Fruit fly (Drosophila melanogaster) whole organism, embryonic: ENCODE results near the gene Wbp2.
A peak's percentile ranks its signal among the peaks of the same experiment; 100 is the strongest.

Source experiments
- Bgb ChIP-seq: fragments of 200-800 bp; sonication (Bioruptor generic); IDR thresholded peaks from 2 replicates; pipeline ENCODE4 v1.3.6; 2022; ENCODE audit warnings: missing biosample characterization, missing genetic modification characterization; ENCODE audit not compliant: partially characterized antibody
- BtbVII ChIP-seq: fragments of 200-800 bp; sonication (Bioruptor generic); optimal IDR thresholded peaks from 3 replicates; lab custom pipeline; 2017; ENCODE audit warnings: missing biosample characterization, mild to moderate bottlenecking, missing genetic modification characterization
- CG11723 ChIP-seq: fragments of 200-800 bp; sonication (Bioruptor generic); optimal IDR thresholded peaks from 2 replicates; lab custom pipeline; 2017; ENCODE audit warnings: missing biosample characterization, mild to moderate bottlenecking, missing genetic modification characterization
- CG13296 ChIP-seq: fragments of 200-800 bp; sonication (Bioruptor generic); optimal IDR thresholded peaks from 3 replicates; lab custom pipeline; 2018; ENCODE audit warnings: missing biosample characterization, mild to moderate bottlenecking, missing genetic modification characterization
- CG13424 ChIP-seq: fragments of 200-800 bp; sonication (Bioruptor generic); optimal IDR thresholded peaks from 2 replicates; lab custom pipeline; 2019; ENCODE audit warnings: missing biosample characterization, mild to moderate bottlenecking, missing genetic modification characterization, moderate library complexity
- CG15479 ChIP-seq: fragments of 200-800 bp; sonication (Bioruptor generic); optimal IDR thresholded peaks from 3 replicates; lab custom pipeline; 2019; ENCODE audit warnings: missing biosample characterization, mild to moderate bottlenecking, missing genetic modification characterization, moderate library complexity
- CG17361 ChIP-seq: fragments of 200-800 bp; sonication (Bioruptor generic); IDR thresholded peaks from 3 replicates; pipeline ENCODE4 v1.3.6; 2022; ENCODE audit warnings: missing biosample characterization, missing genetic modification characterization
- CG18599 ChIP-seq: fragments of 200-800 bp; sonication (Bioruptor generic); optimal IDR thresholded peaks from 3 replicates; lab custom pipeline; 2017; ENCODE audit warnings: missing biosample characterization, missing genetic modification characterization, mild to moderate bottlenecking, moderate library complexity, missing genetic modification reagents
- CG2678 ChIP-seq: fragments of 200-800 bp; sonication (Bioruptor generic); optimal IDR thresholded peaks from 3 replicates; lab custom pipeline; 2019; ENCODE audit warnings: missing biosample characterization, mild to moderate bottlenecking, missing genetic modification characterization, moderate library complexity
- CG32767 ChIP-seq: fragments of 200-800 bp; sonication (Bioruptor generic); IDR thresholded peaks from 2 replicates; pipeline ENCODE4 v1.3.6; 2022; ENCODE audit warnings: missing biosample characterization, missing genetic modification characterization
- CG3726 ChIP-seq: fragments of 200-800 bp; sonication (Bioruptor generic); IDR thresholded peaks from 3 replicates; pipeline ENCODE4, ENCODE4 v1.3.6; 2022; ENCODE audit warnings: missing biosample characterization, missing genetic modification characterization
- CG3995 ChIP-seq: fragments of 200-800 bp; sonication (Bioruptor generic); optimal IDR thresholded peaks from 3 replicates; lab custom pipeline; 2016; ENCODE audit warnings: missing biosample characterization, missing genetic modification characterization
- CG4404 ChIP-seq: fragments of 200-800 bp; sonication (Bioruptor generic); IDR thresholded peaks from 2 replicates; pipeline ENCODE4 v1.3.6; 2022; ENCODE audit warnings: missing biosample characterization, missing genetic modification characterization
- CG4707 ChIP-seq: fragments of 200-800 bp; sonication (Bioruptor generic); optimal IDR thresholded peaks from 2 replicates; lab custom pipeline; 2018; ENCODE audit warnings: missing biosample characterization, mild to moderate bottlenecking, missing genetic modification characterization, moderate library complexity
- CG4730 ChIP-seq: fragments of 200-800 bp; sonication (Bioruptor generic); IDR thresholded peaks from 2 replicates; pipeline ENCODE4 v1.3.6; 2022; ENCODE audit warnings: missing biosample characterization, missing genetic modification characterization
- CG5180 ChIP-seq: fragments of 200-800 bp; sonication (Bioruptor generic); optimal IDR thresholded peaks from 3 replicates; lab custom pipeline; 2017; ENCODE audit warnings: missing biosample characterization, missing genetic modification characterization, mild to moderate bottlenecking, moderate library complexity, missing genetic modification reagents
- CG7928 ChIP-seq: fragments of 200-800 bp; sonication (Bioruptor generic); optimal IDR thresholded peaks from 2 replicates; lab custom pipeline; 2017; ENCODE audit warnings: missing biosample characterization, mild to moderate bottlenecking, missing genetic modification characterization
- CG8089 ChIP-seq: fragments of 200-800 bp; sonication (Bioruptor generic); optimal IDR thresholded peaks from 3 replicates; lab custom pipeline; 2016; ENCODE audit warnings: missing biosample characterization, missing genetic modification characterization
- CG9215 ChIP-seq: fragments of 200-800 bp; sonication (Bioruptor generic); IDR thresholded peaks from 2 replicates; pipeline ENCODE4 v1.3.6; 2022; ENCODE audit warnings: missing biosample characterization, missing genetic modification characterization
- Dref ChIP-seq: fragments of 200-800 bp; sonication (Bioruptor generic); IDR thresholded peaks from 2 replicates; pipeline ENCODE4 v1.3.6; 2022; ENCODE audit warnings: missing biosample characterization, missing genetic modification characterization
- Elba2 ChIP-seq: fragments of 200-800 bp; sonication (Bioruptor generic); optimal IDR thresholded peaks from 3 replicates; lab custom pipeline; 2016; ENCODE audit warnings: missing biosample characterization, missing genetic modification characterization
- H15 ChIP-seq: fragments of 200-800 bp; sonication (Bioruptor generic); IDR thresholded peaks from 3 replicates; pipeline ENCODE4 v1.3.6; 2022; ENCODE audit warnings: missing biosample characterization, missing genetic modification characterization
- H2.0 ChIP-seq: fragments of 200-800 bp; sonication (Bioruptor generic); IDR thresholded peaks from 2 replicates; pipeline ENCODE4 v1.3.6; 2022; ENCODE audit warnings: missing biosample characterization, missing genetic modification characterization
- Hsf ChIP-seq: fragments of 200-800 bp; sonication (Bioruptor generic); optimal IDR thresholded peaks from 3 replicates; lab custom pipeline; 2016; ENCODE audit warnings: missing biosample characterization, missing genetic modification characterization
- MTF-1 ChIP-seq: fragments of 200-800 bp; sonication (Bioruptor generic); optimal IDR thresholded peaks from 2 replicates; lab custom pipeline; 2018; ENCODE audit warnings: missing biosample characterization, mild to moderate bottlenecking, missing genetic modification characterization, borderline replicate concordance
- Mes4 ChIP-seq: fragments of 200-800 bp; sonication (Bioruptor generic); optimal IDR thresholded peaks from 2 replicates; lab custom pipeline; 2016; ENCODE audit warnings: missing biosample characterization, missing genetic modification characterization
- Mrtf ChIP-seq: fragments of 200-800 bp; sonication (Bioruptor generic); IDR thresholded peaks from 3 replicates; pipeline ENCODE4 v1.3.6; 2022; ENCODE audit warnings: missing biosample characterization, missing genetic modification characterization
- Neu2 ChIP-seq: fragments of 200-800 bp; sonication (Bioruptor generic); optimal IDR thresholded peaks from 3 replicates; lab custom pipeline; 2016; ENCODE audit warnings: missing biosample characterization, missing genetic modification characterization, borderline replicate concordance
- PHDP ChIP-seq: fragments of 200-800 bp; sonication (Bioruptor generic); optimal IDR thresholded peaks from 3 replicates; lab custom pipeline; 2018; ENCODE audit warnings: missing biosample characterization, mild to moderate bottlenecking, missing genetic modification characterization, moderate library complexity
- Rfx ChIP-seq: fragments of 200-800 bp; sonication (Bioruptor generic); IDR thresholded peaks from 2 replicates; pipeline ENCODE4 v1.3.6; 2022; ENCODE audit warnings: missing biosample characterization, missing genetic modification characterization
- Ssrp ChIP-seq: fragments of 200-800 bp; sonication (Bioruptor generic); optimal IDR thresholded peaks from 2 replicates; lab custom pipeline; 2018; ENCODE audit warnings: missing biosample characterization, mild to moderate bottlenecking, missing genetic modification characterization, moderate library complexity
- Tbp ChIP-seq: fragments of >200 bp; optimal IDR thresholded peaks from 2 replicates; lab custom pipeline; 2018; ENCODE audit warnings: missing biosample characterization, missing genetic modification characterization
- abd-A ChIP-seq: fragments of 200-800 bp; sonication (Bioruptor generic); optimal IDR thresholded peaks from 3 replicates; lab custom pipeline; 2019; ENCODE audit warnings: missing biosample characterization, mild to moderate bottlenecking, missing genetic modification characterization, moderate library complexity
- ase ChIP-seq: fragments of 200-800 bp; sonication (Bioruptor generic); IDR thresholded peaks from 3 replicates; pipeline ENCODE4 v1.3.6; 2022; ENCODE audit warnings: missing biosample characterization, missing genetic modification characterization
- bbx ChIP-seq: fragments of 200-800 bp; sonication (Bioruptor generic); IDR thresholded peaks from 2 replicates; pipeline ENCODE4 v1.3.6; 2022; ENCODE audit warnings: missing biosample characterization, missing genetic modification characterization; ENCODE audit not compliant: partially characterized antibody
- bcd ChIP-seq: fragments of 200-800 bp; sonication (Bioruptor generic); optimal IDR thresholded peaks from 2 replicates; lab custom pipeline; 2017; ENCODE audit warnings: missing biosample characterization, mild to moderate bottlenecking, missing genetic modification characterization
- br ChIP-seq: fragments of >200 bp; optimal IDR thresholded peaks from 2 replicates; lab custom pipeline; 2017
- dm ChIP-seq: fragments of 200-800 bp; sonication (Bioruptor generic); optimal IDR thresholded peaks from 3 replicates; lab custom pipeline; 2016; ENCODE audit warnings: missing biosample characterization, missing genetic modification characterization
- gcm ChIP-seq: fragments of 200-800 bp; sonication (Bioruptor generic); optimal IDR thresholded peaks from 2 replicates; lab custom pipeline; 2019; ENCODE audit warnings: missing biosample characterization, mild to moderate bottlenecking, missing genetic modification characterization, moderate library complexity
- her ChIP-seq: fragments of 200-800 bp; sonication (Bioruptor generic); optimal IDR thresholded peaks from 2 replicates; lab custom pipeline; 2016; ENCODE audit warnings: missing biosample characterization, missing genetic modification characterization
- hkb ChIP-seq, 2 experiments: fragments of 200-800 bp in 1 of 2; fragments of >200 bp in 1 of 2; sonication (Bioruptor generic) in 1 of 2; IDR thresholded peaks in 1 of 2; optimal IDR thresholded peaks in 1 of 2; 2 replicates each; pipeline versions ENCODE4 v1.3.6 to Lab custom; 2017 to 2022; ENCODE audit warnings: missing biosample characterization in 1 of 2, missing genetic modification characterization in 1 of 2
- inv ChIP-seq: fragments of 200-800 bp; sonication (Bioruptor generic); IDR thresholded peaks from 2 replicates; pipeline ENCODE4 v1.3.6; 2022; ENCODE audit warnings: missing biosample characterization, missing genetic modification characterization; ENCODE audit not compliant: partially characterized antibody
- mam ChIP-seq: fragments of 200-800 bp; sonication (Bioruptor generic); optimal IDR thresholded peaks from 3 replicates; lab custom pipeline; 2016; ENCODE audit warnings: missing biosample characterization, missing genetic modification characterization
- otp ChIP-seq: fragments of 200-800 bp; sonication (Bioruptor generic); IDR thresholded peaks from 3 replicates; pipeline ENCODE4, ENCODE4 v1.3.6; 2022; ENCODE audit warnings: missing biosample characterization, missing genetic modification characterization
- scrt ChIP-seq: fragments of 200-800 bp; sonication (Bioruptor generic); optimal IDR thresholded peaks from 2 replicates; lab custom pipeline; 2018; ENCODE audit warnings: missing biosample characterization, mild to moderate bottlenecking, missing genetic modification characterization, moderate library complexity
- sens-2 ChIP-seq: fragments of 200-800 bp; sonication (Bioruptor generic); IDR thresholded peaks from 2 replicates; pipeline ENCODE4 v1.3.6; 2022; ENCODE audit warnings: missing biosample characterization, missing genetic modification characterization
- seq ChIP-seq: fragments of 200-800 bp; sonication (Bioruptor generic); IDR thresholded peaks from 2 replicates; pipeline ENCODE4 v1.3.6; 2022; ENCODE audit warnings: missing biosample characterization, missing genetic modification characterization
- tap ChIP-seq: fragments of 200-800 bp; optimal IDR thresholded peaks from 3 replicates; lab custom pipeline; 2019; ENCODE audit warnings: missing biosample characterization, mild to moderate bottlenecking, missing genetic modification characterization, moderate library complexity
- trh ChIP-seq: fragments of 200-800 bp; sonication (Bioruptor generic); optimal IDR thresholded peaks from 2 replicates; lab custom pipeline; 2016; ENCODE audit warnings: missing biosample characterization, missing genetic modification characterization

The Wbp2 gene

dm6 chr3L:12803159-12804034, 46.6 kb upstream of the Wbp2 start (continued):
- no peak for TF ChIP-seq H15 (GFP tag; lab: Robert Waterston, UW)
- TF ChIP-seq Mes4 (GFP tag; lab: Kevin White, UChicago): no peak
- TF ChIP-seq hkb (optimal IDR thresholded peaks at IDR 0.05; lab: Kevin White, UChicago): no peak
- TF ChIP-seq hkb (GFP tag; IDR thresholded peaks at IDR 0.05; lab: Robert Waterston, UW): no peak
- peak; percentile 61 for TF ChIP-seq Rfx
- TF ChIP-seq CG4707 (GFP tag; lab: Kevin White, UChicago): no peak
- no peak for TF ChIP-seq Ssrp (tag; lab: Kevin White, UChicago)
- TF ChIP-seq MTF-1 (GFP tag; lab: Kevin White, UChicago): no peak
- peak; percentile 68 for TF ChIP-seq mam (GFP tag; lab: Kevin White, UChicago)
- TF ChIP-seq CG17361: peak; percentile 70; the same call in 2 of the 3 replicates
- no peak for TF ChIP-seq CG4730 (GFP tag; lab: Robert Waterston, UW)
- no peak for TF ChIP-seq H2.0 (GFP tag; lab: Robert Waterston, UW)
- TF ChIP-seq Dref (GFP tag; lab: Robert Waterston, UW): no peak
- peak; percentile 32 for TF ChIP-seq BtbVII (GFP tag; lab: Kevin White, UChicago)
- TF ChIP-seq CG15479 (GFP tag; lab: Kevin White, UChicago): no peak
- peak; percentile 45 for TF ChIP-seq bcd (GFP tag; lab: Kevin White, UChicago)
- TF ChIP-seq scrt (GFP tag; lab: Kevin White, UChicago): peak; percentile 36
- TF ChIP-seq seq (GFP tag; lab: Robert Waterston, UW): no peak
- peak; percentile 37 for TF ChIP-seq tap (tag; lab: Kevin White, UChicago)
- peak; percentile 28 for TF ChIP-seq CG13296 (GFP tag; lab: Kevin White, UChicago)
- TF ChIP-seq bbx (GFP tag; lab: Robert Waterston, UW): no peak
- no peak for TF ChIP-seq CG8089 (GFP tag; lab: Kevin White, UChicago)
- TF ChIP-seq CG32767: no peak
- no peak for TF ChIP-seq trh (GFP tag; lab: Kevin White, UChicago)
- TF ChIP-seq CG7928 (GFP tag; lab: Kevin White, UChicago): peak; percentile 52
- TF ChIP-seq her (GFP tag; lab: Kevin White, UChicago): peak; percentile 6
- no peak for TF ChIP-seq sens-2 (GFP tag; lab: Robert Waterston, UW)
- TF ChIP-seq PHDP: peak; percentile 17
- TF ChIP-seq Hsf (GFP tag; lab: Kevin White, UChicago): peak; percentile 51
- no peak for TF ChIP-seq abd-A (tag; lab: Kevin White, UChicago)
- TF ChIP-seq CG3726 (GFP tag; lab: Robert Waterston, UW): no peak
- TF ChIP-seq otp (GFP tag; lab: Robert Waterston, UW): no peak
- TF ChIP-seq Mrtf (GFP tag; lab: Robert Waterston, UW): no peak
- no peak for TF ChIP-seq Elba2 (GFP tag; lab: Kevin White, UChicago)
- no peak for TF ChIP-seq Neu2 (GFP tag; lab: Kevin White, UChicago)
- no peak for TF ChIP-seq dm (GFP tag; lab: Kevin White, UChicago)
- TF ChIP-seq br (lab: Kevin White, UChicago): no peak
- TF ChIP-seq CG5180 (GFP tag; lab: Kevin White, UChicago): no peak
- TF ChIP-seq gcm (GFP tag; lab: Kevin White, UChicago): no peak
- peak; percentile 42 for TF ChIP-seq CG18599 (GFP tag; lab: Kevin White, UChicago)
- no peak for TF ChIP-seq CG3995 (GFP tag; lab: Kevin White, UChicago)
- no peak for TF ChIP-seq inv (GFP tag; lab: Robert Waterston, UW)
- peak; percentile 19 for TF ChIP-seq CG13424 (tag; lab: Kevin White, UChicago)
- no peak; the same call in 1 of the 2 replicates for TF ChIP-seq CG9215
- TF ChIP-seq Bgb (GFP tag; lab: Robert Waterston, UW): no peak
- peak; percentile 71 for TF ChIP-seq CG2678 (tag; lab: Kevin White, UChicago)
- TF ChIP-seq Tbp: no peak
- no peak for TF ChIP-seq ase
- TF ChIP-seq CG4404 (GFP tag; lab: Robert Waterston, UW): no peak
- TF ChIP-seq CG11723 (GFP tag; lab: Kevin White, UChicago): no peak
